Worm (Caenorhabditis elegans): ENCODE measurements around the gene K08B12.3.

K08B12.3 gene

ce11 chrV:6209930-6210647 lies 24.9 kb upstream of the K08B12.3 start:
- TF ChIP-seq elt-1 (tag; optimal IDR thresholded peaks at IDR 0.05; ENCODE audit: borderline replicate concordance, insufficient read depth) (no peak), pha-4 (tag; optimal IDR thresholded peaks at IDR 0.05) (no peak), mab-5 (tag; optimal IDR thresholded peaks at IDR 0.05) (no peak), unc-62 (GFP tag; optimal IDR thresholded peaks at IDR 0.05) (no peak), drap-1 (GFP tag; optimal IDR thresholded peaks at IDR 0.05) (no peak), M03D4.4 (tag; optimal IDR thresholded peaks at IDR 0.05) (no peak), lin-32 (GFP tag; optimal IDR thresholded peaks at IDR 0.05) (no peak), nhr-76 (tag; optimal IDR thresholded peaks at IDR 0.05) (no peak), tbx-8 (GFP tag; optimal IDR thresholded peaks at IDR 0.05) (no peak), sptf-1 (tag; optimal IDR thresholded peaks at IDR 0.05) (no peak), unc-39 (tag; optimal IDR thresholded peaks at IDR 0.05) (no peak), cnd-1 (tag; optimal IDR thresholded peaks at IDR 0.05) (no peak), ces-1 (GFP tag; optimal IDR thresholded peaks at IDR 0.05) (no peak), ceh-43 (GFP tag; optimal IDR thresholded peaks at IDR 0.05) (no peak)

DNA sequence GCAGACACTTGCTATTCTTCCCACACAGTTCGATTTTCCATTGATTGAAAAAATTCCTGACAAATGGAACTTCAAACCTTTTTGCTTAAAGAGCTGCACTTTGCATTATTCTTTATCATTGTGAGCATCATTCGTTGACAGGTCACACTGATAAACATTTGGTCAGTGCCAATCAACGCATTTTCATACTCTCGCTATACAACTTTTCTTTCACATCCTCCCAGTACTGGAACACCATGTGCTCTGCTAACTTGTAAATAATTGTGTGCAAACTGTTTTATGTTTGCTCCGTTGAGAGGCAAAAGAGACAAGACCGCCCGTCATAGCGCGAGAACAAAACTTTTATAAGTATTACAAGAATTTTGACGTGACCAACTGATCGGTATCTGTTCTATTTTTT lies 23.5 kb upstream of the K08B12.3 start:
- TF ChIP-seq ceh-83 (GFP tag; optimal IDR thresholded peaks at IDR 0.05) (no peak), nhr-76 (tag; optimal IDR thresholded peaks at IDR 0.05) (no peak), ztf-11 (tag; optimal IDR thresholded peaks at IDR 0.05) (no peak), M03D4.4 (tag; optimal IDR thresholded peaks at IDR 0.05) (no peak), nhr-12 (tag; optimal IDR thresholded peaks at IDR 0.05) (no peak), bed-3 (GFP tag; optimal IDR thresholded peaks at IDR 0.05) (no peak), lin-13 (tag; optimal IDR thresholded peaks at IDR 0.05) (no peak), zip-8 (tag; optimal IDR thresholded peaks at IDR 0.05) (no peak), ceh-39 (tag; optimal IDR thresholded peaks at IDR 0.05) (no peak), nhr-28 (tag; optimal IDR thresholded peaks at IDR 0.05) (no peak), blmp-1 (tag; optimal IDR thresholded peaks at IDR 0.05) (no peak), tbx-8 (GFP tag; optimal IDR thresholded peaks at IDR 0.05) (no peak), mab-5 (tag; optimal IDR thresholded peaks at IDR 0.05) (no peak), elt-1 (tag; optimal IDR thresholded peaks at IDR 0.05; ENCODE audit: borderline replicate concordance, insufficient read depth) (no peak), pha-4 (tag; optimal IDR thresholded peaks at IDR 0.05) (no peak), nhr-2 (tag; optimal IDR thresholded peaks at IDR 0.05) (no peak), sptf-1 (tag; optimal IDR thresholded peaks at IDR 0.05) (no peak), ceh-43 (GFP tag; optimal IDR thresholded peaks at IDR 0.05) (no peak), lin-32 (GFP tag; optimal IDR thresholded peaks at IDR 0.05) (no peak)

ce11 chrV:6212566-6212965 lies 22.4 kb upstream of the K08B12.3 start:
- TF ChIP-seq ceh-43 (GFP tag; optimal IDR thresholded peaks at IDR 0.05) = no peak
- no peak for TF ChIP-seq lin-32 (GFP tag; optimal IDR thresholded peaks at IDR 0.05)
- TF ChIP-seq ham-2 (GFP tag; optimal IDR thresholded peaks at IDR 0.05) = no peak
- TF ChIP-seq mab-5 (tag; optimal IDR thresholded peaks at IDR 0.05) = no peak
- no peak for TF ChIP-seq elt-3 (tag; optimal IDR thresholded peaks at IDR 0.05)
- no peak for TF ChIP-seq unc-120 (tag; optimal IDR thresholded peaks at IDR 0.05; ENCODE audit: poor library complexity, severe bottlenecking)

ce11 chrV:6213216-6213735 lies 21.7 kb upstream of the K08B12.3 start:
- TF ChIP-seq ztf-11 (tag; optimal IDR thresholded peaks at IDR 0.05) = no peak
- TF ChIP-seq ceh-43 (GFP tag; optimal IDR thresholded peaks at IDR 0.05) = no peak
- no peak for TF ChIP-seq ceh-83 (GFP tag; optimal IDR thresholded peaks at IDR 0.05)
- no peak for TF ChIP-seq sptf-1 (tag; optimal IDR thresholded peaks at IDR 0.05)
- TF ChIP-seq mls-2 (tag; optimal IDR thresholded peaks at IDR 0.05) = no peak
- TF ChIP-seq tbx-8 (GFP tag; optimal IDR thresholded peaks at IDR 0.05) = no peak
- no peak for TF ChIP-seq hlh-1 (tag; optimal IDR thresholded peaks at IDR 0.05)
- no peak for TF ChIP-seq drap-1 (GFP tag; optimal IDR thresholded peaks at IDR 0.05)
- no peak for TF ChIP-seq flh-1 (GFP tag; optimal IDR thresholded peaks at IDR 0.05)

ce11 chrV:6213845-6214244 lies 21.1 kb upstream of the K08B12.3 start:
- TF ChIP-seq ceh-39 (tag; optimal IDR thresholded peaks at IDR 0.05) = no peak
- TF ChIP-seq nhr-28 (tag; optimal IDR thresholded peaks at IDR 0.05) = no peak
- peak; percentile 34 for TF ChIP-seq ces-1 (GFP tag; optimal IDR thresholded peaks at IDR 0.05)
- no peak for TF ChIP-seq mep-1 (tag; optimal IDR thresholded peaks at IDR 0.05)
- no peak for TF ChIP-seq pha-4 (tag; optimal IDR thresholded peaks at IDR 0.05)
